Fruit fly (Drosophila melanogaster) whole organism, embryonic: ENCODE data around the gene Pex3.

Source experiments
- Abd-B ChIP-seq: fragments of 200-800 bp; sonication (Bioruptor generic); optimal IDR thresholded peaks from 2 replicates; lab custom pipeline; 2018; ENCODE audit warnings: missing biosample characterization, mild to moderate bottlenecking, missing genetic modification characterization, moderate library complexity
- Atf-2 ChIP-seq: fragments of 200-800 bp; sonication (Bioruptor generic); optimal IDR thresholded peaks from 2 replicates; lab custom pipeline; 2016; ENCODE audit warnings: missing biosample characterization, missing genetic modification characterization
- CG1024 ChIP-seq: fragments of 200-800 bp; sonication (Bioruptor generic); IDR thresholded peaks from 2 replicates; pipeline ENCODE4 v1.3.6; 2022; ENCODE audit warnings: missing biosample characterization, missing genetic modification characterization
- CG11398 ChIP-seq: fragments of 200-800 bp; sonication (Bioruptor generic); optimal IDR thresholded peaks from 2 replicates; lab custom pipeline; 2016; ENCODE audit warnings: missing biosample characterization, missing genetic modification characterization
- CG13775 ChIP-seq: fragments of 200-800 bp; sonication (Bioruptor generic); optimal IDR thresholded peaks from 3 replicates; lab custom pipeline; 2017; ENCODE audit warnings: missing biosample characterization, mild to moderate bottlenecking, missing genetic modification characterization
- CG17186 ChIP-seq: fragments of 200-800 bp; sonication (Bioruptor generic); optimal IDR thresholded peaks from 3 replicates; lab custom pipeline; 2017; ENCODE audit warnings: missing biosample characterization, missing genetic modification reagents, missing genetic modification characterization
- CG18599 ChIP-seq: fragments of 200-800 bp; sonication (Bioruptor generic); optimal IDR thresholded peaks from 3 replicates; lab custom pipeline; 2017; ENCODE audit warnings: missing biosample characterization, missing genetic modification characterization, mild to moderate bottlenecking, moderate library complexity, missing genetic modification reagents
- CG18764 ChIP-seq: fragments of 200-800 bp; sonication (Bioruptor generic); optimal IDR thresholded peaks from 3 replicates; lab custom pipeline; 2016; ENCODE audit warnings: missing biosample characterization, missing genetic modification characterization
- CG2202 ChIP-seq: fragments of 200-800 bp; sonication (Bioruptor generic); optimal IDR thresholded peaks from 2 replicates; lab custom pipeline; 2018; ENCODE audit warnings: missing biosample characterization, mild to moderate bottlenecking, missing genetic modification characterization
- CG2889 ChIP-seq: fragments of 200-800 bp; sonication (Bioruptor generic); IDR thresholded peaks from 3 replicates; pipeline ENCODE4 v1.3.6; 2022; ENCODE audit warnings: missing biosample characterization, missing genetic modification characterization
- CG31365 ChIP-seq: fragments of 200-800 bp; sonication (Bioruptor generic); optimal IDR thresholded peaks from 2 replicates; lab custom pipeline; 2018; ENCODE audit warnings: missing biosample characterization, mild to moderate bottlenecking, missing genetic modification characterization
- CG34224 ChIP-seq: fragments of 200-800 bp; sonication (Bioruptor generic); IDR thresholded peaks from 3 replicates; pipeline ENCODE4 v1.3.6; 2022; ENCODE audit warnings: missing biosample characterization, missing genetic modification characterization; ENCODE audit not compliant: partially characterized antibody
- CG4854 ChIP-seq: fragments of 200-800 bp; sonication (Bioruptor generic); optimal IDR thresholded peaks from 2 replicates; lab custom pipeline; 2016; ENCODE audit warnings: missing biosample characterization, missing genetic modification characterization, inconsistent platforms
- CG9609 ChIP-seq: fragments of 200-800 bp; sonication (Bioruptor generic); optimal IDR thresholded peaks from 3 replicates; lab custom pipeline; 2016; ENCODE audit warnings: missing biosample characterization, missing genetic modification characterization
- CHES-1-like ChIP-seq: fragments of 200-800 bp; sonication (Bioruptor generic); optimal IDR thresholded peaks from 2 replicates; lab custom pipeline; 2016; ENCODE audit warnings: missing biosample characterization, missing genetic modification characterization
- Dp ChIP-seq: fragments of 200-800 bp; sonication (Bioruptor generic); optimal IDR thresholded peaks from 2 replicates; lab custom pipeline; 2018; ENCODE audit warnings: missing biosample characterization, mild to moderate bottlenecking, missing genetic modification characterization, moderate library complexity
- E2f2 ChIP-seq: fragments of 200-800 bp; sonication (Bioruptor generic); IDR thresholded peaks from 2 replicates; pipeline ENCODE4 v1.3.6; 2022; ENCODE audit warnings: missing biosample characterization, missing genetic modification characterization
- Gsc ChIP-seq: fragments of 200-800 bp; sonication (Bioruptor generic); IDR thresholded peaks from 2 replicates; pipeline ENCODE4 v1.3.6; 2022; ENCODE audit warnings: missing biosample characterization, missing genetic modification characterization
- HLH3B ChIP-seq: fragments of 200-800 bp; sonication (Bioruptor generic); IDR thresholded peaks from 2 replicates; pipeline ENCODE4 v1.3.6; 2022; ENCODE audit warnings: missing biosample characterization, missing genetic modification characterization
- HLH54F ChIP-seq: fragments of 200-800 bp; sonication (Bioruptor generic); optimal IDR thresholded peaks from 3 replicates; lab custom pipeline; 2016; ENCODE audit warnings: missing biosample characterization, missing genetic modification characterization
- Hsf ChIP-seq: fragments of 200-800 bp; sonication (Bioruptor generic); optimal IDR thresholded peaks from 3 replicates; lab custom pipeline; 2016; ENCODE audit warnings: missing biosample characterization, missing genetic modification characterization
- Lhr ChIP-seq: fragments of 200-800 bp; sonication (Bioruptor generic); optimal IDR thresholded peaks from 3 replicates; lab custom pipeline; 2017; ENCODE audit warnings: mild to moderate bottlenecking, missing biosample characterization, missing genetic modification reagents, missing genetic modification characterization
- Lim3 ChIP-seq: fragments of 200-800 bp; sonication (Bioruptor generic); IDR thresholded peaks from 2 replicates; pipeline ENCODE4 v1.3.6; 2022; ENCODE audit warnings: missing biosample characterization, missing genetic modification characterization
- Neu2 ChIP-seq: fragments of 200-800 bp; sonication (Bioruptor generic); optimal IDR thresholded peaks from 3 replicates; lab custom pipeline; 2016; ENCODE audit warnings: missing biosample characterization, missing genetic modification characterization, borderline replicate concordance
- Nf-YC ChIP-seq: fragments of 200-800 bp; optimal IDR thresholded peaks from 3 replicates; lab custom pipeline; 2019; ENCODE audit warnings: missing biosample characterization, mild to moderate bottlenecking, missing genetic modification characterization, moderate library complexity
- PHDP ChIP-seq: fragments of 200-800 bp; sonication (Bioruptor generic); optimal IDR thresholded peaks from 3 replicates; lab custom pipeline; 2018; ENCODE audit warnings: missing biosample characterization, mild to moderate bottlenecking, missing genetic modification characterization, moderate library complexity
- Spps ChIP-seq: fragments of 200-800 bp; sonication (Bioruptor generic); optimal IDR thresholded peaks from 2 replicates; lab custom pipeline; 2018; ENCODE audit warnings: missing biosample characterization, mild to moderate bottlenecking, missing genetic modification characterization
- Xrp1 ChIP-seq: fragments of 200-800 bp; sonication (Bioruptor generic); IDR thresholded peaks from 2 replicates; pipeline ENCODE4 v1.3.6; 2022; ENCODE audit warnings: missing biosample characterization, missing genetic modification characterization
- az2 ChIP-seq: fragments of 200-800 bp; sonication (Bioruptor generic); optimal IDR thresholded peaks from 3 replicates; lab custom pipeline; 2016; ENCODE audit warnings: missing biosample characterization, missing genetic modification characterization
- caup ChIP-seq: fragments of 200-800 bp; sonication (Bioruptor generic); optimal IDR thresholded peaks from 3 replicates; lab custom pipeline; 2017; ENCODE audit warnings: missing biosample characterization, mild to moderate bottlenecking, missing genetic modification characterization, moderate library complexity; ENCODE audit not compliant: severe bottlenecking
- cg ChIP-seq: fragments of 200-800 bp; sonication (Bioruptor generic); optimal IDR thresholded peaks from 3 replicates; lab custom pipeline; 2019; ENCODE audit warnings: missing biosample characterization, mild to moderate bottlenecking, missing genetic modification characterization, moderate library complexity
- chif ChIP-seq, 2 experiments: fragments of 200-800 bp; sonication (Bioruptor generic); optimal IDR thresholded peaks; 3 replicates each; lab custom pipeline; 2016; ENCODE audit warnings: missing biosample characterization in 2 of 2, missing genetic modification characterization in 2 of 2
- dpn ChIP-seq, 2 experiments: fragments of 200-800 bp; sonication (Bioruptor generic); optimal IDR thresholded peaks; 3 replicates each; lab custom pipeline; 2016; ENCODE audit warnings: missing biosample characterization in 2 of 2, missing genetic modification characterization in 2 of 2
- eve ChIP-seq, 2 experiments: fragments of >200 bp; optimal IDR thresholded peaks; 2 replicates each; lab custom pipeline; 2017; ENCODE audit warnings: missing biosample characterization in 2 of 2, missing genetic modification characterization in 2 of 2
- eyg ChIP-seq: fragments of 200-800 bp; sonication (Bioruptor generic); optimal IDR thresholded peaks from 3 replicates; lab custom pipeline; 2016; ENCODE audit warnings: missing biosample characterization, missing genetic modification characterization
- gsb-n ChIP-seq: fragments of 200-800 bp; sonication (Bioruptor generic); optimal IDR thresholded peaks from 3 replicates; lab custom pipeline; 2018; ENCODE audit warnings: missing biosample characterization, mild to moderate bottlenecking, missing genetic modification characterization
- hbn ChIP-seq: fragments of 200-800 bp; sonication (Bioruptor generic); IDR thresholded peaks from 2 replicates; pipeline ENCODE4 v1.3.6; 2022; ENCODE audit warnings: missing biosample characterization, missing genetic modification characterization; ENCODE audit not compliant: partially characterized antibody
- insv ChIP-seq, 2 experiments: fragments of 200-800 bp; sonication (Bioruptor generic); optimal IDR thresholded peaks; 3 replicates each; lab custom pipeline; 2016 to 2018; ENCODE audit warnings: missing biosample characterization in 2 of 2, missing genetic modification characterization in 2 of 2
- lilli ChIP-seq: fragments of 200-800 bp; sonication (Bioruptor generic); optimal IDR thresholded peaks from 3 replicates; lab custom pipeline; 2016; ENCODE audit warnings: missing biosample characterization, missing genetic modification characterization
- nau ChIP-seq: fragments of 200-800 bp; sonication (Bioruptor generic); optimal IDR thresholded peaks from 3 replicates; lab custom pipeline; 2017; ENCODE audit warnings: missing biosample characterization, mild to moderate bottlenecking, missing genetic modification characterization, missing genetic modification reagents
- nmo ChIP-seq: fragments of 200-800 bp; sonication (Bioruptor generic); optimal IDR thresholded peaks from 2 replicates; lab custom pipeline; 2018; ENCODE audit warnings: missing biosample characterization, mild to moderate bottlenecking, missing genetic modification characterization, moderate library complexity
- org-1 ChIP-seq: fragments of 200-800 bp; sonication (Bioruptor generic); optimal IDR thresholded peaks from 2 replicates; lab custom pipeline; 2017; ENCODE audit warnings: missing biosample characterization, missing genetic modification characterization
- p53 ChIP-seq: fragments of 200-800 bp; sonication (Bioruptor generic); optimal IDR thresholded peaks from 2 replicates; lab custom pipeline; 2016; ENCODE audit warnings: missing biosample characterization, missing genetic modification characterization
- ranshi ChIP-seq: fragments of 200-800 bp; sonication (Bioruptor generic); IDR thresholded peaks from 2 replicates; pipeline ENCODE4 v1.3.6; 2022; ENCODE audit warnings: missing biosample characterization, missing genetic modification characterization
- sens-2 ChIP-seq: fragments of 200-800 bp; sonication (Bioruptor generic); IDR thresholded peaks from 2 replicates; pipeline ENCODE4 v1.3.6; 2022; ENCODE audit warnings: missing biosample characterization, missing genetic modification characterization
- slbo ChIP-seq: fragments of 200-800 bp; sonication (Bioruptor generic); IDR thresholded peaks from 2 replicates; pipeline ENCODE4 v1.3.6; 2022; ENCODE audit warnings: missing biosample characterization, missing genetic modification characterization
- slou ChIP-seq: fragments of 200-800 bp; sonication (Bioruptor generic); optimal IDR thresholded peaks from 3 replicates; lab custom pipeline; 2016; ENCODE audit warnings: missing biosample characterization, missing genetic modification characterization
- toy ChIP-seq: fragments of 200-800 bp; sonication (Bioruptor generic); IDR thresholded peaks from 2 replicates; pipeline ENCODE4 v1.3.6; 2022; ENCODE audit warnings: missing biosample characterization, missing genetic modification characterization

The Pex3 gene

dm6 chr3L:15136659-15137572, 7.2 kb upstream of the Pex3 start, which contains the start of gene CG12316 (continued):
- TF ChIP-seq ranshi (peak; percentile 83), chif (GFP tag; optimal IDR thresholded peaks at IDR 0.05; lab: Kevin White, UChicago) (peak; percentile 86 to 92), Neu2 (GFP tag; lab: Kevin White, UChicago) (peak; percentile 87), PHDP (tag; lab: Kevin White, UChicago) (peak; percentile 94), CG34224 (GFP tag; lab: Robert Waterston, UW) (peak; percentile 76), Atf-2 (GFP tag; lab: Kevin White, UChicago) (peak; percentile 89), CG1024 (GFP tag; lab: Robert Waterston, UW) (peak; percentile 82), CG11398 (GFP tag; lab: Kevin White, UChicago) (peak; percentile 91), CG18599 (peak; percentile 96), CG9609 (peak; percentile 93), lilli (peak; percentile 93), nmo (peak; percentile 92), org-1 (GFP tag; lab: Kevin White, UChicago) (peak; percentile 94), HLH3B (GFP tag; lab: Robert Waterston, UW) (peak; percentile 74), Xrp1 (peak; percentile 93), insv (GFP tag; optimal IDR thresholded peaks at IDR 0.05; lab: Kevin White, UChicago) (peak; percentile 23 to 70), Spps (tag; lab: Kevin White, UChicago) (peak; percentile 93), Hsf (GFP tag; lab: Kevin White, UChicago) (peak; percentile 93), p53 (GFP tag; lab: Kevin White, UChicago) (peak; percentile 85), CG17186 (peak; percentile 52), nau (no peak), CG18764 (GFP tag; lab: Kevin White, UChicago) (peak; percentile 80), Dp (GFP tag; lab: Kevin White, UChicago) (peak; percentile 76), CG13775 (peak; percentile 94), hbn (peak; percentile 83), Gsc (GFP tag; lab: Robert Waterston, UW) (no peak), Lhr (GFP tag; lab: Kevin White, UChicago) (peak; percentile 69), CG4854 (GFP tag; lab: Kevin White, UChicago) (peak; percentile 86), eve (GFP tag; optimal IDR thresholded peaks at IDR 0.05; lab: Kevin White, UChicago) (no peak), CG31365 (peak; percentile 85), CG2889 (GFP tag; lab: Robert Waterston, UW) (peak; percentile 78), dpn (GFP tag; optimal IDR thresholded peaks at IDR 0.05; lab: Kevin White, UChicago) (peak; percentile 84 to 89), caup (GFP tag; lab: Kevin White, UChicago) (peak; percentile 90), CHES-1-like (GFP tag; lab: Kevin White, UChicago) (peak; percentile 89), Lim3 (GFP tag; lab: Robert Waterston, UW) (no peak), az2 (GFP tag; lab: Kevin White, UChicago) (peak; percentile 86), eyg (GFP tag; lab: Kevin White, UChicago) (peak; percentile 85), E2f2 (GFP tag; lab: Robert Waterston, UW) (peak; percentile 85), CG2202 (tag; lab: Kevin White, UChicago) (peak; percentile 92), cg (GFP tag; lab: Kevin White, UChicago) (no peak), toy (GFP tag; lab: Robert Waterston, UW) (peak; percentile 56), slou (GFP tag; lab: Kevin White, UChicago) (peak; percentile 9), gsb-n (tag; lab: Kevin White, UChicago) (peak; percentile 92), HLH54F (peak; percentile 94), slbo (GFP tag; lab: Robert Waterston, UW) (peak; percentile 71), sens-2 (GFP tag; lab: Robert Waterston, UW) (peak; percentile 71), Abd-B (GFP tag; lab: Kevin White, UChicago) (peak; percentile 77), Nf-YC (tag; lab: Kevin White, UChicago) (peak; percentile 82)
